Worm (Caenorhabditis elegans) whole organism, late embryonic: ENCODE results near the gene Y45F10C.4.
"Not testable (repeated sequence)": the region's sequence is repeated elsewhere in the genome, so short reads cannot be mapped to it uniquely, and the experiment has no call there.

Experiments
- C38D4.7 ChIP-seq: fragments of 200-800 bp; sonication (Bioruptor generic); optimal IDR thresholded peaks from 2 replicates; lab custom pipeline; 2018; ENCODE audit warnings: mild to moderate bottlenecking, missing genetic modification characterization, moderate library complexity, missing compliant biosample characterization
- F13H6.1 ChIP-seq: sonication (generic microtip); optimal IDR thresholded peaks from 2 replicates; lab custom pipeline; 2016; ENCODE audit warnings: missing genetic modification characterization, missing compliant biosample characterization
- T23F11.4 ChIP-seq: fragments of 200-800 bp; sonication (Bioruptor generic); optimal IDR thresholded peaks from 2 replicates; lab custom pipeline; 2018; ENCODE audit warnings: mild to moderate bottlenecking, missing genetic modification characterization, missing compliant biosample characterization
- ahr-1 ChIP-seq: sonication (generic microtip); optimal IDR thresholded peaks from 2 replicates; lab custom pipeline; 2016; ENCODE audit warnings: missing genetic modification characterization, missing compliant biosample characterization
- ama-1 ChIP-seq: fragments of 150-350 bp; optimal IDR thresholded peaks from 2 replicates; lab custom pipeline; 2014
- ceh-19 ChIP-seq: fragments of 200-800 bp; sonication (Bioruptor generic); optimal IDR thresholded peaks from 2 replicates; lab custom pipeline; 2018; ENCODE audit warnings: mild to moderate bottlenecking, missing genetic modification characterization, missing compliant biosample characterization
- ceh-2 ChIP-seq: sonication (generic microtip); optimal IDR thresholded peaks from 2 replicates; lab custom pipeline; 2016; ENCODE audit warnings: missing genotype, missing genetic modification characterization, missing compliant biosample characterization
- ceh-22 ChIP-seq: sonication (generic microtip); optimal IDR thresholded peaks from 2 replicates; lab custom pipeline; 2017; ENCODE audit warnings: missing biosample characterization, missing genetic modification characterization
- ceh-24 ChIP-seq: sonication (generic microtip); optimal IDR thresholded peaks from 2 replicates; lab custom pipeline; 2016; ENCODE audit warnings: mild to moderate bottlenecking, missing genetic modification characterization, missing compliant biosample characterization
- ceh-30 ChIP-seq: fragments of 150-350 bp; optimal IDR thresholded peaks from 2 replicates; lab custom pipeline; 2014; ENCODE audit warnings: missing biosample characterization, missing genetic modification characterization
- ceh-45 ChIP-seq: fragments of 200-800 bp; sonication (Bioruptor generic); IDR thresholded peaks from 2 replicates; pipeline ENCODE4 v1.3.6; 2022; ENCODE audit warnings: missing genetic modification reagents, missing genetic modification characterization, missing compliant biosample characterization
- ceh-48 ChIP-seq: sonication (generic microtip); optimal IDR thresholded peaks from 2 replicates; lab custom pipeline; 2016; ENCODE audit warnings: missing genetic modification characterization, inconsistent platforms, missing compliant biosample characterization
- ceh-6 ChIP-seq: fragments of 200-800 bp; sonication (Bioruptor generic); optimal IDR thresholded peaks from 2 replicates; lab custom pipeline; 2018; ENCODE audit warnings: mild to moderate bottlenecking, missing genetic modification characterization, missing compliant biosample characterization
- ceh-9 ChIP-seq: sonication (generic microtip); optimal IDR thresholded peaks from 2 replicates; lab custom pipeline; 2016; ENCODE audit warnings: mild to moderate bottlenecking, missing genetic modification characterization, inconsistent platforms, missing compliant biosample characterization
- elt-2 ChIP-seq: sonication (generic microtip); optimal IDR thresholded peaks from 2 replicates; lab custom pipeline; 2016; ENCODE audit warnings: missing genetic modification reagents, missing genetic modification characterization, missing compliant biosample characterization
- ets-4 ChIP-seq: sonication (generic microtip); optimal IDR thresholded peaks from 2 replicates; lab custom pipeline; 2016; ENCODE audit warnings: missing genetic modification characterization, missing compliant biosample characterization
- eyg-1 ChIP-seq: sonication (generic microtip); optimal IDR thresholded peaks from 2 replicates; lab custom pipeline; 2016; ENCODE audit warnings: missing genotype, missing genetic modification characterization, missing compliant biosample characterization
- gmeb-2 ChIP-seq: sonication (generic microtip); optimal IDR thresholded peaks from 2 replicates; lab custom pipeline; 2016; ENCODE audit warnings: missing genetic modification characterization, inconsistent platforms, missing compliant biosample characterization
- hlh-13 ChIP-seq: fragments of 200-800 bp; sonication (Bioruptor generic); optimal IDR thresholded peaks from 2 replicates; lab custom pipeline; 2018; ENCODE audit warnings: mild to moderate bottlenecking, missing genetic modification characterization, missing compliant biosample characterization
- hlh-15 ChIP-seq: sonication (generic microtip); optimal IDR thresholded peaks from 2 replicates; lab custom pipeline; 2016; ENCODE audit warnings: missing genetic modification characterization, missing compliant biosample characterization
- hlh-30 ChIP-seq: sonication (generic microtip); optimal IDR thresholded peaks from 2 replicates; lab custom pipeline; 2017; ENCODE audit warnings: antibody characterized with exemption, missing genetic modification characterization, missing compliant biosample characterization; ENCODE audit not compliant: insufficient read depth
- lin-11 ChIP-seq: fragments of 200-800 bp; sonication (Bioruptor generic); optimal IDR thresholded peaks from 2 replicates; lab custom pipeline; 2018; ENCODE audit warnings: mild to moderate bottlenecking, missing genetic modification characterization, missing compliant biosample characterization
- mec-3 ChIP-seq: sonication (generic microtip); optimal IDR thresholded peaks from 2 replicates; lab custom pipeline; 2016; ENCODE audit warnings: borderline replicate concordance, missing genetic modification characterization, missing compliant biosample characterization
- nfya-1 ChIP-seq: sonication (generic microtip); optimal IDR thresholded peaks from 2 replicates; lab custom pipeline; 2017; ENCODE audit warnings: missing genetic modification characterization, mild to moderate bottlenecking, missing compliant biosample characterization, antibody characterized with exemption, moderate library complexity
- nhr-11 ChIP-seq: fragments of 150-350 bp; optimal IDR thresholded peaks from 2 replicates; lab custom pipeline; 2014; ENCODE audit warnings: missing biosample characterization, missing genetic modification characterization
- odd-2 ChIP-seq: sonication (generic microtip); optimal IDR thresholded peaks from 2 replicates; lab custom pipeline; 2017; ENCODE audit warnings: antibody characterized with exemption, mild to moderate bottlenecking, missing genetic modification characterization, missing compliant biosample characterization
- pat-9 ChIP-seq: fragments of 200-800 bp; sonication (Bioruptor generic); optimal IDR thresholded peaks from 2 replicates; lab custom pipeline; 2018; ENCODE audit warnings: mild to moderate bottlenecking, missing genetic modification characterization, moderate library complexity, missing compliant biosample characterization
- pax-1 ChIP-seq: fragments of 150-350 bp; optimal IDR thresholded peaks from 2 replicates; lab custom pipeline; 2014; ENCODE audit warnings: missing biosample characterization, missing genetic modification characterization
- pros-1 ChIP-seq: fragments of 150-350 bp; optimal IDR thresholded peaks from 2 replicates; lab custom pipeline; 2014; ENCODE audit warnings: missing biosample characterization, missing genetic modification reagents, missing genetic modification characterization
- syd-9 ChIP-seq: sonication (generic microtip); optimal IDR thresholded peaks from 2 replicates; lab custom pipeline; 2016; ENCODE audit warnings: mild to moderate bottlenecking, missing genetic modification characterization, moderate library complexity, missing compliant biosample characterization
- tbx-2 ChIP-seq: sonication (generic microtip); optimal IDR thresholded peaks from 2 replicates; lab custom pipeline; 2016; ENCODE audit warnings: missing genetic modification characterization, missing compliant biosample characterization
- unc-3 ChIP-seq, 2 experiments: fragments of 200-800 bp in 1 of 2; sonication (Bioruptor generic) in 1 of 2; sonication (generic microtip) in 1 of 2; conservative IDR thresholded peaks in 1 of 2; optimal IDR thresholded peaks in 1 of 2; 2 replicates each; pipeline versions ENCODE4 v1.3.6 to Lab custom; 2016 to 2022; ENCODE audit warnings: missing compliant biosample characterization in 2 of 2, missing genetic modification characterization in 2 of 2, missing genetic modification reagents in 1 of 2
- zip-5 ChIP-seq: sonication (generic microtip); optimal IDR thresholded peaks from 2 replicates; lab custom pipeline; 2016; ENCODE audit warnings: missing genetic modification characterization, missing compliant biosample characterization
- ztf-16 ChIP-seq: sonication (generic microtip); optimal IDR thresholded peaks from 2 replicates; lab custom pipeline; 2017; ENCODE audit warnings: missing genetic modification characterization, missing compliant biosample characterization

Y45F10C.4 gene

DNA sequence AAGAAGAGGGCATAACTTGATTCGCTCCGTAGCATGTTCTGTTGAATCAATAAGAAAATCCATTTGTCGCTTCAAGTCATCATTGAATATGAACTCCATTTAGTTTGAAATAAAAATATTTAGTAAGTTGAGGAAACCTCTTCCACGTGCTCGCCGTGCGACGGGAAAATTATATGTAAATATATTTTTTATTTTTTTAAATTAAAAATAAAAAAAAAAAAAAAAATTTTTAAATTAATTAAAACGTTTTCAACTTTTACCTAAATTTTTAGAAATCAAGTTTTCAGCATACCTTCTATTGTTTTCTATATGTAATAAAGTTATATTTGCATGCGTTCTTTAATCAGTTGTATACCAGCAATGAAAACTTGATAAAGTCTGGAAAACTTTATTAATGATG lies 4.5 kb downstream of the Y45F10C.4 start, which contains the start of gene Y45F10C.1:
Gene Y45F10C.1 (minus strand): TSS at position 101 of the 400 bp plus-strand sequence.
- TF ChIP-seq odd-2; ztf-16 (tag; lab: Kevin White, UChicago); ceh-22: not testable (repeated sequence)

DNA sequence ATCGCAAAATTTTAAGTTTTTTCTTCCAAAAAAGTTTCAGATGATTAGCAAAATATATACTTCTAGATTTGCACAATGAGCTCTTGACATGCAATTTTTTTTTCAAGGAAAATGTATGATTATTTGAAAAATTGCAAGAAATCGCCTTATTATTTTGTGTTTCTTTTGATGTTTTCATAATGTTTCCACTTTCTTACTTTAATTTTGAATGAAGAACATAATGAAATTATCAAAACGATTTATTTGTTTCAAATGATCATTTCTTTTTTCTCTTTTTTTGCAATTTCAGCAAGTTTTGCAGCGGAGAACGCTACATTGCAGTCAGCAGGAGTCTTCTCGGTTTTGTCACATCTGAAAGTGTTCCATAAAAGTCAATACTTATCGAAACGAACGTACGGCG lies 12.0 kb downstream of the Y45F10C.4 start, which contains the start of gene Y45F10C.6:
Gene Y45F10C.6 (plus strand): TSS at position 301 of the 400 bp plus-strand sequence.
- TF ChIP-seq hlh-13 (GFP tag; lab: Kevin White, UChicago); gmeb-2 (tag; lab: Kevin White, UChicago); C38D4.7 (GFP tag; lab: Kevin White, UChicago): not testable (repeated sequence)

DNA sequence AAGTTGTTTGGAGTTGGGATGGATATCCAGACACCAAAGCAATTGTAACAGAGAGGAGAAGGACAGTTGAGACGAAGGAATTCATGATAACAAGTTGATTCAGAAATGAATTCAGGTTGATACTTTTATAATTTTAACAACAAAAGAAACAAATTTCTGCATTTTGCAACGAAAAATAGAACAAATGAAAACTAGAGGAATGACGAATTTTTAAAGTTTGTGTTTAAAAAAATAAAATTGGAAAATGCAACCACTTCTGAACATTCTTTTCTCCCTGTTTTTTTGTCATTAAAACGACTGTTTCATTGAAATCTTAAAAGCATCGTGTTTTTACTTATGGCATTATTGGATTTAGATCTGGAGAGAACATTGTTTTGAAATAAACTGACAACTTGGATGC lies 12.6 kb downstream of the Y45F10C.4 start, which contains the start of gene C08F11.12:
Gene C08F11.12 (minus strand): TSS at position 101 of the 400 bp plus-strand sequence.
- not testable (repeated sequence) for TF ChIP-seq odd-2; ama-1 (lab: Kevin White, UChicago); nfya-1

DNA sequence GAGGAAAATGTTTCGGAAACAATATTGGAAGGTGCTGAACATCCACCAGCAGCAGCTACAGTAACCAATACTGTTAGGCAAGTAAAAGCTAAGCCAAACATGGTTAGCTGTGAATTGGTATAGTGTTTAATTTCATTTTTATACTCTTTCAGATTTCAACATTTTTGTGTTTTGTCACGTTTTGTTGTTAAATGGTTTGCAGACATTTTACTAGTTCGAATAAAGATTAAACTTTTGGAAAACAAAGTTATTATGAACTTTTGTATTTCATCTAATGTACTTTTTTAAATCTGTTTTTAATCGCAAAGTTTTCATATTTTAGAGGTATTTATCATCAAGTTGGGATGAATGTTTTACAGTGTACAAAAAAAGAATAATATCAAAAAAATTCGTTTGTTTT lies 13.8 kb downstream of the Y45F10C.4 start, which contains the start of gene C08F11.17:
Gene C08F11.17 (minus strand): TSS at position 101 of the 400 bp plus-strand sequence.
- TF ChIP-seq pat-9 (tag; lab: Kevin White, UChicago) (no peak), gmeb-2 (tag; lab: Kevin White, UChicago) (no peak), mec-3 (no peak)

DNA sequence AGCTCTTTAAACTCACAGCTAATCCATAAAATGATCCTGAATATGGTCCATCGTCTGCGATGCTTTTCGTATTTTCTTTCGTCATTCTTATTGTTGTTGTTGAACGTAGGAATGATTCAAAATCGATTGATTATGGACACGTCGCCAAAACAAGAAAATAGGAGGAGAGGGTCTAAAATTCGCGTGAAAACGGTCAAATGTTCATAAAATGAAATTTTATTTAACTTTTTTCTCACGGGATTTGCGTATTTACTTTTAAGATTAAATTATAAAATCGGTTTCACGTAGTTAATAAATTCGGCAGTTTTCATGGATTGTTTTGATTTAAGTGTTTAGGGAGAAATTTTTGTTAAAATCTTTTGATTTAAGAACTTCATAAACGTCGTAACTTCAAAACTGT lies 14.9 kb downstream of the Y45F10C.4 start, which contains the start of gene C08F11.10:
Gene C08F11.10 (minus strand): TSS at position 101 of the 400 bp plus-strand sequence.
- TF ChIP-seq F13H6.1 (tag; lab: Kevin White, UChicago), result no peak
- no peak for TF ChIP-seq unc-3 (GFP tag; conservative IDR thresholded peaks at IDR 0.05; lab: Robert Waterston, UW)
- TF ChIP-seq unc-3 (tag; optimal IDR thresholded peaks at IDR 0.05; lab: Kevin White, UChicago), result no peak
- no peak for TF ChIP-seq lin-11 (tag; lab: Kevin White, UChicago)
- no peak for TF ChIP-seq ceh-48 (tag; lab: Kevin White, UChicago)
- no peak for TF ChIP-seq odd-2
- TF ChIP-seq nfya-1, result no peak
- no peak for TF ChIP-seq hlh-15 (tag; lab: Kevin White, UChicago)
- no peak for TF ChIP-seq eyg-1 (tag; lab: Kevin White, UChicago)
- TF ChIP-seq syd-9, result no peak
- no peak for TF ChIP-seq ceh-45 (GFP tag; lab: Robert Waterston, UW)
- TF ChIP-seq ceh-6 (GFP tag; lab: Kevin White, UChicago), result no peak
- no peak for TF ChIP-seq ahr-1 (tag; lab: Kevin White, UChicago)

DNA sequence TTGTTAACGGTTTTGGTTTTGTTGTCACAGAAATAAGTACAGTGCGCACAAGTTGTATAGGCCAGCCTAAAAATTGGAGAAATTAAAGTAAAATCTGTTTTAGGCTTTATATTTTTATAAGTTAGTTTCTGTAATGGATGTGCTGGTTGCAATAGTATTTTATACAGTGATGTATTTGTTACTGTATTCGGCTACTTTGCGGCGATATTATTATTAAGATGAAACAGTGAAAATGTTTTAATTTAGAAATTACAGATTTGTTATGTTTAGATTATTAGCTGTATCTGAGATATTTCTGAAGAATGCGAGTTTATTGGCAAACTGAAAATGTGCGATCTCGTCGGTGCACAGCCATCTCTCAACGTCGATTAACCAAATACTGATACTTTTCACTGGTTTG lies 16.4 kb downstream of the Y45F10C.4 start, which contains the start of gene ule-4:
Gene ule-4 (minus strand): TSS at position 101 of the 400 bp plus-strand sequence.
- TF ChIP-seq hlh-30 (tag; lab: Kevin White, UChicago) (no peak), elt-2 (tag; lab: Kevin White, UChicago) (no peak), odd-2 (no peak), hlh-15 (tag; lab: Kevin White, UChicago) (no peak), ceh-24 (no peak)

DNA sequence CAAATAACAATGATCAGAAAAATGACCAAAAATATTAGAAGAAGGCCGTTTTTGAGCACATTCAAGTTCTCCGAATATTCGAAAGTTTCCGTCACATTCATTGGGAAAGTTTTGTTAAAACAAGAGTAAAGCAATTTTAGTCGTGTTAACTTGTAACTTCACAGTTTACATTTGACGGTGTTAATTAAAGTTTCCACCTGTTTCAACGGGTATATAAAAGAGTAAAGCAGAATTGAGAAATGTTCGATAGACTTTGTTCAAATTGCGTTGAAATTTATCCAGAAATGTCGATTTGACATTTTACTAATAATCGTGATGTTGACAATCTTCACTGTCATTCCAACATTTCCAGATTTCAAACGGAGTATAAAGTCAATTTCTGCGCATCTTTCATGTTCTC lies 18.2 kb downstream of the Y45F10C.4 start, which contains the start of gene srz-29:
Gene srz-29 (minus strand): TSS at position 101 of the 400 bp plus-strand sequence.
- TF ChIP-seq T23F11.4 (no peak), elt-2 (tag; lab: Kevin White, UChicago) (no peak), ceh-19 (GFP tag; lab: Kevin White, UChicago) (no peak), zip-5 (tag; lab: Kevin White, UChicago) (no peak), ets-4 (tag; lab: Kevin White, UChicago) (no peak), ceh-30 (no peak), F13H6.1 (tag; lab: Kevin White, UChicago) (no peak), pat-9 (tag; lab: Kevin White, UChicago) (no peak), pros-1 (no peak), nhr-11 (tag; lab: Kevin White, UChicago) (no peak), ceh-2 (tag; lab: Kevin White, UChicago) (no peak), ceh-9 (no peak), pax-1 (tag; lab: Kevin White, UChicago) (no peak), ceh-6 (GFP tag; lab: Kevin White, UChicago) (no peak), unc-3 (GFP tag; conservative IDR thresholded peaks at IDR 0.05; lab: Robert Waterston, UW) (no peak), unc-3 (tag; optimal IDR thresholded peaks at IDR 0.05; lab: Kevin White, UChicago) (no peak), C38D4.7 (GFP tag; lab: Kevin White, UChicago) (no peak), hlh-15 (tag; lab: Kevin White, UChicago) (no peak), tbx-2 (tag; lab: Kevin White, UChicago) (no peak)
- TF ChIP-seq, all 69 proteins: peak for 0
